Fruit fly (Drosophila melanogaster) whole organism, embryonic: Measurements from ENCODE around the gene GNBP2.

ENCODE experiments used
- ATbp ChIP-seq: fragments of 200-800 bp; sonication (Bioruptor generic); optimal IDR thresholded peaks from 2 replicates; lab custom pipeline; 2017; ENCODE audit warnings: missing biosample characterization, mild to moderate bottlenecking, missing genetic modification characterization, missing genetic modification reagents
- Ada2b ChIP-seq: fragments of 200-800 bp; sonication (Bioruptor generic); IDR thresholded peaks from 2 replicates; pipeline ENCODE4 v1.3.6; 2022; ENCODE audit warnings: missing biosample characterization, missing genetic modification characterization
- Antp ChIP-seq: fragments of 200-800 bp; sonication (Bioruptor generic); optimal IDR thresholded peaks from 3 replicates; lab custom pipeline; 2016; ENCODE audit warnings: missing biosample characterization, missing genetic modification characterization
- Awh ChIP-seq: fragments of 200-800 bp; sonication (Bioruptor generic); IDR thresholded peaks from 2 replicates; pipeline ENCODE4, ENCODE4 v1.3.6; 2022; ENCODE audit warnings: missing biosample characterization, missing genetic modification characterization
- BEAF-32 ChIP-seq: fragments of 200-800 bp; sonication (Bioruptor generic); optimal IDR thresholded peaks from 3 replicates; lab custom pipeline; 2017; ENCODE audit warnings: missing biosample characterization, missing genetic modification characterization, mild to moderate bottlenecking, moderate library complexity, missing genetic modification reagents
- CG11456 ChIP-seq: fragments of 200-800 bp; sonication (Bioruptor generic); IDR thresholded peaks from 3 replicates; pipeline ENCODE4 v1.3.6; 2022; ENCODE audit warnings: missing biosample characterization, missing genetic modification characterization
- CG11504 ChIP-seq: fragments of 200-800 bp; sonication (Bioruptor generic); optimal IDR thresholded peaks from 3 replicates; lab custom pipeline; 2019; ENCODE audit warnings: missing biosample characterization, mild to moderate bottlenecking, missing genetic modification characterization, moderate library complexity
- CG12219 ChIP-seq: fragments of 200-800 bp; sonication (Bioruptor generic); optimal IDR thresholded peaks from 3 replicates; lab custom pipeline; 2018; ENCODE audit warnings: missing biosample characterization, mild to moderate bottlenecking, missing genetic modification characterization
- CG13287 ChIP-seq: fragments of 200-800 bp; sonication (Bioruptor generic); IDR thresholded peaks from 2 replicates; pipeline ENCODE4 v1.3.6; 2022; ENCODE audit warnings: missing biosample characterization, missing genetic modification characterization; ENCODE audit not compliant: partially characterized antibody
- CG13775 ChIP-seq: fragments of 200-800 bp; sonication (Bioruptor generic); optimal IDR thresholded peaks from 3 replicates; lab custom pipeline; 2017; ENCODE audit warnings: missing biosample characterization, mild to moderate bottlenecking, missing genetic modification characterization
- CG14441 ChIP-seq: fragments of 200-800 bp; sonication (Bioruptor generic); IDR thresholded peaks from 2 replicates; pipeline ENCODE4 v1.3.6; 2022; ENCODE audit warnings: missing biosample characterization, missing genetic modification characterization
- CG14860 ChIP-seq: fragments of 200-800 bp; sonication (Bioruptor generic); IDR thresholded peaks from 3 replicates; pipeline ENCODE4 v1.3.6; 2022; ENCODE audit warnings: missing biosample characterization, missing genetic modification characterization; ENCODE audit not compliant: partially characterized antibody
- CG14965 ChIP-seq: fragments of 200-800 bp; sonication (Bioruptor generic); optimal IDR thresholded peaks from 2 replicates; lab custom pipeline; 2016; ENCODE audit warnings: missing biosample characterization, missing genetic modification characterization, borderline replicate concordance
- CG17568 ChIP-seq: fragments of 200-800 bp; sonication (Bioruptor generic); optimal IDR thresholded peaks from 2 replicates; lab custom pipeline; 2018; ENCODE audit warnings: missing biosample characterization, mild to moderate bottlenecking, missing genetic modification characterization, moderate library complexity
- CG17612 ChIP-seq: fragments of 200-800 bp; sonication (Bioruptor generic); IDR thresholded peaks from 2 replicates; pipeline ENCODE4 v1.3.6; 2022; ENCODE audit warnings: missing biosample characterization, missing genetic modification characterization
- CG17912 ChIP-seq: fragments of 200-800 bp; sonication (Bioruptor generic); optimal IDR thresholded peaks from 2 replicates; lab custom pipeline; 2018; ENCODE audit warnings: missing biosample characterization, mild to moderate bottlenecking, missing genetic modification characterization
- CG2116 ChIP-seq: fragments of 200-800 bp; sonication (Bioruptor generic); optimal IDR thresholded peaks from 3 replicates; lab custom pipeline; 2018; ENCODE audit warnings: missing biosample characterization, mild to moderate bottlenecking, missing genetic modification characterization
- CG3163 ChIP-seq: fragments of 200-800 bp; sonication (Bioruptor generic); optimal IDR thresholded peaks from 3 replicates; lab custom pipeline; 2016; ENCODE audit warnings: missing biosample characterization, missing genetic modification characterization
- CG34224 ChIP-seq: fragments of 200-800 bp; sonication (Bioruptor generic); IDR thresholded peaks from 3 replicates; pipeline ENCODE4 v1.3.6; 2022; ENCODE audit warnings: missing biosample characterization, missing genetic modification characterization; ENCODE audit not compliant: partially characterized antibody
- CG4707 ChIP-seq: fragments of 200-800 bp; sonication (Bioruptor generic); optimal IDR thresholded peaks from 2 replicates; lab custom pipeline; 2018; ENCODE audit warnings: missing biosample characterization, mild to moderate bottlenecking, missing genetic modification characterization, moderate library complexity
- CG5180 ChIP-seq: fragments of 200-800 bp; sonication (Bioruptor generic); optimal IDR thresholded peaks from 3 replicates; lab custom pipeline; 2017; ENCODE audit warnings: missing biosample characterization, missing genetic modification characterization, mild to moderate bottlenecking, moderate library complexity, missing genetic modification reagents
- CG6272 ChIP-seq: fragments of 200-800 bp; sonication (Bioruptor generic); IDR thresholded peaks from 2 replicates; pipeline ENCODE4 v1.3.6; 2022; ENCODE audit warnings: missing biosample characterization, missing genetic modification characterization
- CG6654 ChIP-seq: fragments of 200-800 bp; sonication (Bioruptor generic); optimal IDR thresholded peaks from 2 replicates; lab custom pipeline; 2017; ENCODE audit warnings: missing biosample characterization, mild to moderate bottlenecking, missing genetic modification characterization
- CG6813 ChIP-seq: fragments of 200-800 bp; sonication (Bioruptor generic); optimal IDR thresholded peaks from 2 replicates; lab custom pipeline; 2017; ENCODE audit warnings: missing biosample characterization, missing genetic modification characterization, mild to moderate bottlenecking, moderate library complexity, missing genetic modification reagents
- CG7357 ChIP-seq: fragments of 200-800 bp; sonication (Bioruptor generic); IDR thresholded peaks from 3 replicates; pipeline ENCODE4 v1.3.6; 2022; ENCODE audit warnings: missing biosample characterization, missing genetic modification characterization
- Chrac-16 ChIP-seq: fragments of 200-800 bp; sonication (Bioruptor generic); optimal IDR thresholded peaks from 3 replicates; lab custom pipeline; 2016; ENCODE audit warnings: missing biosample characterization, missing genetic modification characterization
- CoRest ChIP-seq: fragments of 200-800 bp; sonication (Bioruptor generic); optimal IDR thresholded peaks from 3 replicates; lab custom pipeline; 2018; ENCODE audit warnings: missing biosample characterization, mild to moderate bottlenecking, missing genetic modification characterization, moderate library complexity
- D19A ChIP-seq: fragments of 200-800 bp; optimal IDR thresholded peaks from 3 replicates; lab custom pipeline; 2019; ENCODE audit warnings: missing biosample characterization, mild to moderate bottlenecking, missing genetic modification characterization, moderate library complexity
- Drgx ChIP-seq: fragments of 200-800 bp; sonication (Bioruptor generic); IDR thresholded peaks from 2 replicates; pipeline ENCODE4 v1.3.6; 2022; ENCODE audit warnings: missing biosample characterization, missing genetic modification characterization
- Elba2 ChIP-seq: fragments of 200-800 bp; sonication (Bioruptor generic); optimal IDR thresholded peaks from 3 replicates; lab custom pipeline; 2016; ENCODE audit warnings: missing biosample characterization, missing genetic modification characterization
- Myb ChIP-seq: fragments of 200-800 bp; sonication (Bioruptor generic); optimal IDR thresholded peaks from 2 replicates; lab custom pipeline; 2016; ENCODE audit warnings: missing biosample characterization, missing genetic modification characterization
- NFAT ChIP-seq: fragments of 200-800 bp; sonication (Bioruptor generic); IDR thresholded peaks from 2 replicates; pipeline ENCODE4 v1.3.6; 2022; ENCODE audit warnings: missing biosample characterization, missing genetic modification characterization
- Nf-YB ChIP-seq: fragments of 200-800 bp; sonication (Bioruptor generic); optimal IDR thresholded peaks from 3 replicates; lab custom pipeline; 2019; ENCODE audit warnings: missing biosample characterization, mild to moderate bottlenecking, missing genetic modification characterization, moderate library complexity
- Xbp1 ChIP-seq: fragments of 200-800 bp; sonication (Bioruptor generic); optimal IDR thresholded peaks from 3 replicates; lab custom pipeline; 2016; ENCODE audit warnings: missing biosample characterization, mild to moderate bottlenecking, missing genetic modification characterization
- ab ChIP-seq: fragments of 200-800 bp; sonication (Bioruptor generic); optimal IDR thresholded peaks from 2 replicates; lab custom pipeline; 2016; ENCODE audit warnings: missing biosample characterization, missing genetic modification characterization
- bcd ChIP-seq: fragments of 200-800 bp; sonication (Bioruptor generic); optimal IDR thresholded peaks from 2 replicates; lab custom pipeline; 2017; ENCODE audit warnings: missing biosample characterization, mild to moderate bottlenecking, missing genetic modification characterization
- cad ChIP-seq: fragments of >200 bp; optimal IDR thresholded peaks from 2 replicates; lab custom pipeline; 2017; ENCODE audit warnings: missing biosample characterization, missing genetic modification characterization
- chn ChIP-seq: fragments of 200-800 bp; sonication (Bioruptor generic); optimal IDR thresholded peaks from 2 replicates; lab custom pipeline; 2016; ENCODE audit warnings: missing biosample characterization, missing genetic modification characterization
- ci ChIP-seq: fragments of 200-800 bp; sonication (Bioruptor generic); IDR thresholded peaks from 3 replicates; pipeline ENCODE4 v1.3.6; 2022; ENCODE audit warnings: missing biosample characterization, missing genetic modification characterization
- dpn ChIP-seq, 2 experiments: fragments of 200-800 bp; sonication (Bioruptor generic); optimal IDR thresholded peaks; 3 replicates each; lab custom pipeline; 2016; ENCODE audit warnings: missing biosample characterization in 2 of 2, missing genetic modification characterization in 2 of 2
- hbn ChIP-seq: fragments of 200-800 bp; sonication (Bioruptor generic); IDR thresholded peaks from 2 replicates; pipeline ENCODE4 v1.3.6; 2022; ENCODE audit warnings: missing biosample characterization, missing genetic modification characterization; ENCODE audit not compliant: partially characterized antibody
- her ChIP-seq: fragments of 200-800 bp; sonication (Bioruptor generic); optimal IDR thresholded peaks from 2 replicates; lab custom pipeline; 2016; ENCODE audit warnings: missing biosample characterization, missing genetic modification characterization
- odd ChIP-seq: fragments of 200-800 bp; sonication (Bioruptor generic); optimal IDR thresholded peaks from 2 replicates; lab custom pipeline; 2017; ENCODE audit warnings: missing biosample characterization, mild to moderate bottlenecking, missing genetic modification characterization
- onecut ChIP-seq: fragments of 200-800 bp; sonication (Bioruptor generic); IDR thresholded peaks from 2 replicates; pipeline ENCODE4 v1.3.6; 2022; ENCODE audit warnings: missing biosample characterization, missing genetic modification characterization
- peb ChIP-seq: fragments of 200-800 bp; sonication (Bioruptor generic); IDR thresholded peaks from 2 replicates; pipeline ENCODE4 v1.3.6; 2022; ENCODE audit warnings: missing biosample characterization, missing genetic modification characterization
- psq ChIP-seq: fragments of 200-800 bp; sonication (Bioruptor generic); optimal IDR thresholded peaks from 2 replicates; lab custom pipeline; 2017; ENCODE audit warnings: missing biosample characterization, missing genetic modification characterization
- slbo ChIP-seq: fragments of 200-800 bp; sonication (Bioruptor generic); IDR thresholded peaks from 2 replicates; pipeline ENCODE4 v1.3.6; 2022; ENCODE audit warnings: missing biosample characterization, missing genetic modification characterization
- sna ChIP-seq: fragments of 200-800 bp; sonication (Bioruptor generic); IDR thresholded peaks from 2 replicates; pipeline ENCODE4 v1.3.6; 2022; ENCODE audit warnings: missing biosample characterization, missing genetic modification characterization; ENCODE audit not compliant: partially characterized antibody
- sqz ChIP-seq: fragments of 200-800 bp; sonication (Bioruptor generic); optimal IDR thresholded peaks from 3 replicates; lab custom pipeline; 2018; ENCODE audit warnings: missing biosample characterization, mild to moderate bottlenecking, missing genetic modification characterization
- tap ChIP-seq: fragments of 200-800 bp; optimal IDR thresholded peaks from 3 replicates; lab custom pipeline; 2019; ENCODE audit warnings: missing biosample characterization, mild to moderate bottlenecking, missing genetic modification characterization, moderate library complexity
- tgo ChIP-seq: fragments of 200-800 bp; sonication (Bioruptor generic); IDR thresholded peaks from 3 replicates; pipeline ENCODE4 v1.3.6; 2022; ENCODE audit warnings: missing biosample characterization, missing genetic modification characterization

The GNBP2 gene

dm6 chr3L:18625786-18626185, 49.4 kb downstream of the GNBP2 start, which contains the start of gene MYPT-75D (continued):
- TF ChIP-seq tgo = no peak
- 0 out of 2 replicates have a peak, but pooled peaks have one; percentile 27 for TF ChIP-seq slbo (GFP tag; lab: Robert Waterston, UW)
- peak; percentile 55 for TF ChIP-seq Myb
- peak; percentile 44 for TF ChIP-seq CG11504 (tag; lab: Kevin White, UChicago)
- TF ChIP-seq tap (tag; lab: Kevin White, UChicago) = peak; percentile 18
- TF ChIP-seq D19A (tag; lab: Kevin White, UChicago) = peak; percentile 36
- peak; percentile 10 for TF ChIP-seq Xbp1
- peak; percentile 79 for TF ChIP-seq sna
- TF ChIP-seq psq (GFP tag; lab: Kevin White, UChicago) = peak; percentile 8
- TF ChIP-seq CG34224 (GFP tag; lab: Robert Waterston, UW) = peak; percentile 98
- no peak for TF ChIP-seq Drgx (GFP tag; lab: Robert Waterston, UW)
- TF ChIP-seq CG12219 (GFP tag; lab: Kevin White, UChicago) = peak; percentile 32
- TF ChIP-seq dpn (GFP tag; optimal IDR thresholded peaks at IDR 0.05; lab: Kevin White, UChicago) = peak in 1 of 2 experiments; percentile 27
- TF ChIP-seq CG6654 = no peak
- TF ChIP-seq CG6813 (GFP tag; lab: Kevin White, UChicago) = peak; percentile 27
- no peak for TF ChIP-seq CG17568 (GFP tag; lab: Kevin White, UChicago)
- peak; percentile 93 for TF ChIP-seq hbn (GFP tag; lab: Robert Waterston, UW)
- TF ChIP-seq BEAF-32 (GFP tag; lab: Kevin White, UChicago) = peak; percentile 89
- no peak for TF ChIP-seq odd (GFP tag; lab: Kevin White, UChicago)
- TF ChIP-seq onecut (GFP tag; lab: Robert Waterston, UW) = peak; percentile 48
- no peak for TF ChIP-seq CG17612
- TF ChIP-seq sqz (GFP tag; lab: Kevin White, UChicago) = no peak
- TF ChIP-seq CG14441 (GFP tag; lab: Robert Waterston, UW) = no peak
- TF ChIP-seq CG11456 = no peak
- peak; percentile 95 for TF ChIP-seq CG13287 (GFP tag; lab: Robert Waterston, UW)
- TF ChIP-seq CoRest (tag; lab: Kevin White, UChicago) = no peak
- peak; percentile 79 for TF ChIP-seq CG14860 (GFP tag; lab: Robert Waterston, UW)
- no peak for TF ChIP-seq CG13775 (GFP tag; lab: Kevin White, UChicago)
- no peak for TF ChIP-seq CG6272 (GFP tag; lab: Robert Waterston, UW)
- no peak for TF ChIP-seq CG7357
- TF ChIP-seq CG4707 (GFP tag; lab: Kevin White, UChicago) = peak; percentile 35
- TF ChIP-seq CG17912 (GFP tag; lab: Kevin White, UChicago) = peak; percentile 36
- peak; percentile 23 for TF ChIP-seq Nf-YB (GFP tag; lab: Kevin White, UChicago)
- no peak for TF ChIP-seq Elba2 (GFP tag; lab: Kevin White, UChicago)
- TF ChIP-seq ab (GFP tag; lab: Kevin White, UChicago) = no peak
- no peak; the same call in 1 of the 2 replicates for TF ChIP-seq Awh
- no peak for TF ChIP-seq peb (GFP tag; lab: Robert Waterston, UW)
- peak; percentile 75 for TF ChIP-seq ci (GFP tag; lab: Robert Waterston, UW)
- no peak for TF ChIP-seq chn (GFP tag; lab: Kevin White, UChicago)
- peak; percentile 29 for TF ChIP-seq Antp (GFP tag; lab: Kevin White, UChicago)
- TF ChIP-seq CG2116 (GFP tag; lab: Kevin White, UChicago) = peak; percentile 91
- TF ChIP-seq her = peak; percentile 64
- no peak for TF ChIP-seq ATbp (GFP tag; lab: Kevin White, UChicago)
- no peak for TF ChIP-seq Ada2b (GFP tag; lab: Robert Waterston, UW)
- no peak for TF ChIP-seq CG5180
- no peak for TF ChIP-seq CG14965 (GFP tag; lab: Kevin White, UChicago)
- peak; percentile 46; the same call in 1 of the 2 replicates for TF ChIP-seq NFAT (GFP tag; lab: Robert Waterston, UW)
- TF ChIP-seq bcd (GFP tag; lab: Kevin White, UChicago) = no peak
- TF ChIP-seq Chrac-16 (GFP tag; lab: Kevin White, UChicago) = no peak
- peak; percentile 40 for TF ChIP-seq CG3163 (GFP tag; lab: Kevin White, UChicago)
- TF ChIP-seq cad = no peak
